Fruit fly (Drosophila melanogaster) whole organism, prepupa: Measurements from ENCODE around the gene Gs2.

Experiments
- Blimp-1 ChIP-seq: fragments of 200-800 bp; sonication (Bioruptor generic); optimal IDR thresholded peaks from 3 replicates; lab custom pipeline; 2017; ENCODE audit warnings: missing biosample characterization, missing genetic modification characterization, mild to moderate bottlenecking, moderate library complexity, missing genetic modification reagents
- CG10631 ChIP-seq: fragments of 200-800 bp; sonication (Bioruptor generic); optimal IDR thresholded peaks from 2 replicates; lab custom pipeline; 2016; ENCODE audit warnings: missing biosample characterization, missing genetic modification characterization
- CG10669 ChIP-seq: fragments of 200-800 bp; sonication (Bioruptor generic); optimal IDR thresholded peaks from 3 replicates; lab custom pipeline; 2018; ENCODE audit warnings: missing biosample characterization, mild to moderate bottlenecking, missing genetic modification characterization, moderate library complexity
- CG11762 ChIP-seq: fragments of 200-800 bp; sonication (Bioruptor generic); optimal IDR thresholded peaks from 3 replicates; lab custom pipeline; 2016; ENCODE audit warnings: missing biosample characterization, missing genetic modification characterization; ENCODE audit not compliant: insufficient read depth
- CG11902 ChIP-seq: fragments of 200-800 bp; sonication (Bioruptor generic); optimal IDR thresholded peaks from 3 replicates; lab custom pipeline; 2016; ENCODE audit warnings: missing biosample characterization, missing genetic modification characterization
- CG15336 ChIP-seq: fragments of 200-800 bp; sonication (Bioruptor generic); IDR thresholded peaks from 2 replicates; pipeline ENCODE4 v1.3.6; 2022; ENCODE audit warnings: missing biosample characterization, missing genetic modification characterization
- CG1621 ChIP-seq: fragments of 200-800 bp; sonication (Bioruptor generic); optimal IDR thresholded peaks from 3 replicates; lab custom pipeline; 2018; ENCODE audit warnings: missing biosample characterization, mild to moderate bottlenecking, missing genetic modification characterization
- CG16779 ChIP-seq: fragments of 200-800 bp; sonication (Bioruptor generic); optimal IDR thresholded peaks from 3 replicates; lab custom pipeline; 2017; ENCODE audit warnings: missing biosample characterization, mild to moderate bottlenecking, missing genetic modification characterization
- CG3032 ChIP-seq: fragments of 200-800 bp; optimal IDR thresholded peaks from 2 replicates; lab custom pipeline; 2019; ENCODE audit warnings: missing biosample characterization, mild to moderate bottlenecking, missing genetic modification characterization, moderate library complexity
- CG31627 ChIP-seq: fragments of 200-800 bp; sonication (Bioruptor generic); optimal IDR thresholded peaks from 3 replicates; lab custom pipeline; 2016; ENCODE audit warnings: missing biosample characterization, missing genetic modification characterization
- CG32006 ChIP-seq: fragments of 200-800 bp; sonication (Bioruptor generic); optimal IDR thresholded peaks from 3 replicates; lab custom pipeline; 2017; ENCODE audit warnings: missing biosample characterization, mild to moderate bottlenecking, missing genetic modification characterization
- CG34406 ChIP-seq: fragments of 200-800 bp; sonication (Bioruptor generic); optimal IDR thresholded peaks from 3 replicates; lab custom pipeline; 2016; ENCODE audit warnings: missing biosample characterization, missing genetic modification characterization
- CG3919 ChIP-seq: fragments of 200-800 bp; sonication (Bioruptor generic); optimal IDR thresholded peaks from 3 replicates; lab custom pipeline; 2016; ENCODE audit warnings: missing biosample characterization, missing genetic modification characterization
- CG4318 ChIP-seq: fragments of 200-800 bp; sonication (Bioruptor generic); optimal IDR thresholded peaks from 3 replicates; lab custom pipeline; 2017; ENCODE audit warnings: missing biosample characterization, mild to moderate bottlenecking, missing genetic modification characterization
- CG6163 ChIP-seq: fragments of 200-800 bp; sonication (Bioruptor generic); IDR thresholded peaks from 3 replicates; pipeline ENCODE4 v1.3.6; 2022; ENCODE audit warnings: missing biosample characterization, missing genetic modification characterization
- CG6276 ChIP-seq: fragments of 200-800 bp; sonication (Bioruptor generic); optimal IDR thresholded peaks from 2 replicates; lab custom pipeline; 2017; ENCODE audit warnings: missing biosample characterization, mild to moderate bottlenecking, missing genetic modification characterization
- CG6792 ChIP-seq: fragments of 200-800 bp; sonication (Bioruptor generic); optimal IDR thresholded peaks from 3 replicates; lab custom pipeline; 2016; ENCODE audit warnings: missing biosample characterization, missing genetic modification characterization
- CG6808 ChIP-seq: fragments of 200-800 bp; sonication (Bioruptor generic); optimal IDR thresholded peaks from 3 replicates; lab custom pipeline; 2017; ENCODE audit warnings: missing biosample characterization, missing genetic modification characterization, mild to moderate bottlenecking, moderate library complexity, missing genetic modification reagents
- CG7368 ChIP-seq: fragments of 200-800 bp; sonication (Bioruptor generic); optimal IDR thresholded peaks from 3 replicates; lab custom pipeline; 2016; ENCODE audit warnings: missing biosample characterization, missing genetic modification characterization
- CG8119 ChIP-seq: fragments of 200-800 bp; sonication (Bioruptor generic); IDR thresholded peaks from 3 replicates; pipeline ENCODE4 v1.3.6; 2022; ENCODE audit warnings: missing biosample characterization, missing genetic modification characterization
- CG8319 ChIP-seq: fragments of 200-800 bp; sonication (Bioruptor generic); optimal IDR thresholded peaks from 3 replicates; lab custom pipeline; 2016; ENCODE audit warnings: missing biosample characterization, missing genetic modification characterization
- CG8632 ChIP-seq: fragments of 200-800 bp; sonication (Bioruptor generic); optimal IDR thresholded peaks from 3 replicates; lab custom pipeline; 2016; ENCODE audit warnings: missing biosample characterization, missing genetic modification characterization
- CG9139 ChIP-seq: fragments of 200-800 bp; sonication (Bioruptor generic); optimal IDR thresholded peaks from 3 replicates; lab custom pipeline; 2017; ENCODE audit warnings: missing biosample characterization, mild to moderate bottlenecking, missing genetic modification characterization
- Eip78C ChIP-seq: fragments of 200-800 bp; sonication (Bioruptor generic); peaks from one replicate; lab custom pipeline; 2016; ENCODE audit warnings: missing biosample characterization, missing genetic modification characterization
- Eip93F ChIP-seq: fragments of 200-800 bp; sonication (Bioruptor generic); optimal IDR thresholded peaks from 2 replicates; lab custom pipeline; 2016; ENCODE audit warnings: missing biosample characterization, mild to moderate bottlenecking, missing genetic modification characterization
- Ets21C ChIP-seq: fragments of 200-800 bp; sonication (Bioruptor generic); optimal IDR thresholded peaks from 3 replicates; lab custom pipeline; 2016; ENCODE audit warnings: missing biosample characterization, missing genetic modification characterization
- Ets96B ChIP-seq: fragments of 200-800 bp; optimal IDR thresholded peaks from 2 replicates; lab custom pipeline; 2019; ENCODE audit warnings: missing biosample characterization, mild to moderate bottlenecking, missing genetic modification characterization, moderate library complexity
- Gug ChIP-seq: fragments of 200-800 bp; sonication (Bioruptor generic); IDR thresholded peaks from 2 replicates; pipeline ENCODE4 v1.3.6; 2022; ENCODE audit warnings: missing biosample characterization, missing genetic modification characterization
- Hr38 ChIP-seq: sonication (Bioruptor generic); optimal IDR thresholded peaks from 2 replicates; lab custom pipeline; 2016; ENCODE audit warnings: missing biosample characterization, missing genetic modification characterization
- Hr39 ChIP-seq: fragments of 200-800 bp; sonication (Bioruptor generic); optimal IDR thresholded peaks from 2 replicates; lab custom pipeline; 2016; ENCODE audit warnings: missing biosample characterization, missing genetic modification characterization
- Hr4 ChIP-seq: fragments of 200-800 bp; sonication (Bioruptor generic); optimal IDR thresholded peaks from 3 replicates; lab custom pipeline; 2016; ENCODE audit warnings: missing biosample characterization, missing genetic modification characterization
- Met ChIP-seq: fragments of 200-800 bp; sonication (Bioruptor generic); optimal IDR thresholded peaks from 3 replicates; lab custom pipeline; 2016; ENCODE audit warnings: missing biosample characterization, missing genetic modification characterization
- OdsH ChIP-seq: fragments of 200-800 bp; sonication (Bioruptor generic); optimal IDR thresholded peaks from 3 replicates; lab custom pipeline; 2016; ENCODE audit warnings: missing biosample characterization, missing genetic modification characterization
- Smox ChIP-seq: fragments of 200-800 bp; sonication (Bioruptor generic); optimal IDR thresholded peaks from 3 replicates; lab custom pipeline; 2016; ENCODE audit warnings: missing biosample characterization, missing genetic modification characterization
- Sox14 ChIP-seq: fragments of 200-800 bp; sonication (Bioruptor generic); optimal IDR thresholded peaks from 3 replicates; lab custom pipeline; 2016; ENCODE audit warnings: missing biosample characterization, missing genetic modification characterization
- Sox15 ChIP-seq: fragments of 200-800 bp; sonication (Bioruptor generic); optimal IDR thresholded peaks from 3 replicates; lab custom pipeline; 2016; ENCODE audit warnings: missing biosample characterization, missing genetic modification characterization
- achi ChIP-seq: fragments of 200-800 bp; sonication (Bioruptor generic); optimal IDR thresholded peaks from 3 replicates; lab custom pipeline; 2016; ENCODE audit warnings: missing biosample characterization, missing genetic modification characterization
- acj6 ChIP-seq: fragments of 200-800 bp; sonication (Bioruptor generic); optimal IDR thresholded peaks from 3 replicates; lab custom pipeline; 2016; ENCODE audit warnings: missing biosample characterization, missing genetic modification characterization
- cyc ChIP-seq: fragments of 200-800 bp; sonication (Bioruptor generic); optimal IDR thresholded peaks from 3 replicates; lab custom pipeline; 2016; ENCODE audit warnings: missing biosample characterization, missing genetic modification characterization
- dsx ChIP-seq: fragments of 200-800 bp; optimal IDR thresholded peaks from 3 replicates; lab custom pipeline; 2019; ENCODE audit warnings: missing biosample characterization, mild to moderate bottlenecking, missing genetic modification characterization, moderate library complexity; ENCODE audit not compliant: poor library complexity, severe bottlenecking
- eg ChIP-seq: fragments of 200-800 bp; sonication (Bioruptor generic); IDR thresholded peaks from 3 replicates; pipeline ENCODE4 v1.3.6; 2022; ENCODE audit warnings: missing biosample characterization, missing genetic modification characterization
- esn ChIP-seq: fragments of 200-800 bp; sonication (Bioruptor generic); optimal IDR thresholded peaks from 2 replicates; lab custom pipeline; 2016; ENCODE audit warnings: missing biosample characterization, mild to moderate bottlenecking, missing genetic modification characterization, moderate library complexity
- fd59A ChIP-seq: fragments of 200-800 bp; sonication (Bioruptor generic); optimal IDR thresholded peaks from 2 replicates; lab custom pipeline; 2017; ENCODE audit warnings: missing biosample characterization, mild to moderate bottlenecking, missing genetic modification characterization, missing genetic modification reagents
- fd85E ChIP-seq: fragments of 200-800 bp; sonication (Bioruptor generic); optimal IDR thresholded peaks from 3 replicates; lab custom pipeline; 2016; ENCODE audit warnings: missing biosample characterization, missing genetic modification characterization
- lz ChIP-seq: fragments of 200-800 bp; sonication (Bioruptor generic); optimal IDR thresholded peaks from 3 replicates; lab custom pipeline; 2016; ENCODE audit warnings: missing biosample characterization, missing genetic modification characterization
- pdm3 ChIP-seq: fragments of 200-800 bp; sonication (Bioruptor generic); optimal IDR thresholded peaks from 3 replicates; lab custom pipeline; 2016; ENCODE audit warnings: missing biosample characterization, missing genetic modification characterization
- salr ChIP-seq, 2 experiments: fragments of 200-800 bp; sonication (Bioruptor generic); optimal IDR thresholded peaks; 3 replicates each; lab custom pipeline; 2016 to 2018; ENCODE audit warnings: missing biosample characterization in 2 of 2, missing genetic modification characterization in 2 of 2, mild to moderate bottlenecking in 1 of 2
- spab ChIP-seq: fragments of 200-800 bp; sonication (Bioruptor generic); optimal IDR thresholded peaks from 2 replicates; lab custom pipeline; 2017; ENCODE audit warnings: missing biosample characterization, mild to moderate bottlenecking, missing genetic modification characterization, missing genetic modification reagents
- ss ChIP-seq, 2 experiments: fragments of 200-800 bp; sonication (Bioruptor generic); optimal IDR thresholded peaks; 2 replicates in 1 of 2; 3 replicates in 1 of 2; lab custom pipeline; 2017 to 2018; ENCODE audit warnings: mild to moderate bottlenecking in 2 of 2, missing biosample characterization in 2 of 2, missing genetic modification characterization in 2 of 2, moderate library complexity in 1 of 2
- topi ChIP-seq: fragments of 200-800 bp; sonication (Bioruptor generic); optimal IDR thresholded peaks from 3 replicates; lab custom pipeline; 2016; ENCODE audit warnings: missing biosample characterization, missing genetic modification characterization
- vri ChIP-seq: fragments of 200-800 bp; sonication (Bioruptor generic); optimal IDR thresholded peaks from 3 replicates; lab custom pipeline; 2016; ENCODE audit warnings: missing biosample characterization, mild to moderate bottlenecking, missing genetic modification characterization

The Gs2 gene

dm6 chrX:11454189-11454882, 31.7 kb downstream of the Gs2 start, which contains the start of the genes Evi5 and HP5:
TSS of gene Evi5 (minus strand) at chrX:11454386.
TSS of gene HP5 (plus strand) at chrX:11454786.
- TF ChIP-seq esn (GFP tag; lab: Kevin White, UChicago) (peak; percentile 6), CG32006 (no peak), CG6276 (GFP tag; lab: Kevin White, UChicago) (no peak), CG34406 (GFP tag; lab: Kevin White, UChicago) (no peak), CG3032 (peak; percentile 6), CG6792 (GFP tag; lab: Kevin White, UChicago) (no peak), Hr38 (GFP tag; lab: Kevin White, UChicago) (no peak), pdm3 (GFP tag; lab: Kevin White, UChicago) (no peak), dsx (GFP tag; lab: Kevin White, UChicago) (peak; percentile 47), vri (GFP tag; lab: Kevin White, UChicago) (peak; percentile 13), achi (GFP tag; lab: Kevin White, UChicago) (no peak), OdsH (GFP tag; lab: Kevin White, UChicago) (peak; percentile 28), CG1621 (tag; lab: Kevin White, UChicago) (peak; percentile 99), CG8632 (GFP tag; lab: Kevin White, UChicago) (no peak), spab (GFP tag; lab: Kevin White, UChicago) (no peak), Hr4 (GFP tag; lab: Kevin White, UChicago) (peak; percentile 48), CG6163 (GFP tag; lab: Robert Waterston, UW) (0 out of 3 replicates have a peak, but pooled peaks have one; percentile 11), CG10669 (GFP tag; lab: Kevin White, UChicago) (peak; percentile 22), fd85E (GFP tag; lab: Kevin White, UChicago) (no peak), Sox14 (GFP tag; lab: Kevin White, UChicago) (peak; percentile 17), CG3919 (GFP tag; lab: Kevin White, UChicago) (peak; percentile 17), CG16779 (tag; lab: Kevin White, UChicago) (no peak), Eip93F (GFP tag; lab: Kevin White, UChicago) (peak; percentile 27), Ets96B (no peak), acj6 (GFP tag; lab: Kevin White, UChicago) (peak; percentile 71), eg (GFP tag; lab: Robert Waterston, UW) (peak; percentile 72; the same call in 2 of the 3 replicates), Met (GFP tag; lab: Kevin White, UChicago) (peak; percentile 51), CG11902 (GFP tag; lab: Kevin White, UChicago) (peak; percentile 9), CG9139 (GFP tag; lab: Kevin White, UChicago) (no peak), CG4318 (GFP tag; lab: Kevin White, UChicago) (peak; percentile 22), Sox15 (GFP tag; lab: Kevin White, UChicago) (peak; percentile 13), CG6808 (GFP tag; lab: Kevin White, UChicago) (no peak), Eip78C (GFP tag; lab: Kevin White, UChicago) (peak; percentile 76), Blimp-1 (no peak), topi (GFP tag; lab: Kevin White, UChicago) (peak; percentile 34), fd59A (GFP tag; lab: Kevin White, UChicago) (no peak), Hr39 (GFP tag; lab: Kevin White, UChicago) (peak; percentile 48), Gug (GFP tag; lab: Robert Waterston, UW) (peak; percentile 47), CG31627 (GFP tag; lab: Kevin White, UChicago) (peak; percentile 55), cyc (GFP tag; lab: Kevin White, UChicago) (peak; percentile 34), lz (GFP tag; lab: Kevin White, UChicago) (peak; percentile 78), CG11762 (no peak), Smox (GFP tag; lab: Kevin White, UChicago) (no peak), ss (GFP tag; optimal IDR thresholded peaks at IDR 0.05; lab: Kevin White, UChicago) (no peak), Ets21C (GFP tag; lab: Kevin White, UChicago) (peak; percentile 29), CG8119 (GFP tag; lab: Robert Waterston, UW) (no peak), salr (GFP tag; optimal IDR thresholded peaks at IDR 0.05; lab: Kevin White, UChicago) (peak in 1 of 2 experiments; percentile 11), CG15336 (GFP tag; lab: Robert Waterston, UW) (peak; percentile 10; the same call in 1 of the 2 replicates), CG10631 (GFP tag; lab: Kevin White, UChicago) (peak; percentile 32), CG8319 (no peak), CG7368 (GFP tag; lab: Kevin White, UChicago) (no peak)
